In the genomic region with DNA sequence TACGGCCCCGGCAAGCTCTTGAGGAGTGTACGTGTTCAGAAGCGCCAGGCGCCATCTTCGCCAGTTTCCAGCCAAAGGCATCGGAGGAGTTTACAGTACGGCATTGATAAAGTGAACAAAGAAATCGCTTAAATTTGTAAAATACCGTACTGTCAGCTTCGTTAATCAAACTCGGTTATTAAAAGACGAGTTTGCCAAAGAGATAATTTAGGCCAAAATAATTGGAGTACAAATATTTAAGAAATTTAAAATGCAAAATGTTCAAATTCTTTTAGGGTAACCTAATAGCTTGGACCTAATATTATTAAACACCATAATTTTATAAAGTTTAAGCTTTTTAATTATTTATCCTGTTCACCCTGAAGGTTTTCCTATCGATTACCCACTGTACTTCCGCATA, we compare ENCODE assay signal across 2 fruit fly cellular contexts.
TF ChIP-seq lines count a peak whose summit lies in the region.

No protein-coding gene starts in this region.

TF ChIP-seq in whole organism, embryonic, 481 proteins besides CTCF, POLR2A, EP300 and RAD21 (continued from another document):
- 0 out of 3 replicates have a peak, but pooled peaks have one; percentile 40 for TF ChIP-seq ken (GFP tag; IDR thresholded peaks at IDR 0.05; lab: Robert Waterston, UW)
- TF ChIP-seq CG15514 (GFP tag; optimal IDR thresholded peaks at IDR 0.05; lab: Kevin White, UChicago): peak; percentile 9
- peak; percentile 38 for TF ChIP-seq CG3281 (GFP tag; optimal IDR thresholded peaks at IDR 0.05; lab: Kevin White, UChicago)
- no peak for TF ChIP-seq CG1647 (GFP tag; optimal IDR thresholded peaks at IDR 0.05; lab: Kevin White, UChicago)
- no peak for TF ChIP-seq CG12744 (GFP tag; optimal IDR thresholded peaks at IDR 0.05; lab: Kevin White, UChicago)
- peak; percentile 6 for TF ChIP-seq CG17359 (tag; optimal IDR thresholded peaks at IDR 0.05; lab: Kevin White, UChicago)
- no peak for TF ChIP-seq chif (GFP tag; optimal IDR thresholded peaks at IDR 0.05; lab: Kevin White, UChicago)
- TF ChIP-seq CG17361 (GFP tag; IDR thresholded peaks at IDR 0.05; lab: Robert Waterston, UW): 0 out of 3 replicates have a peak, but pooled peaks have one; percentile 28
- TF ChIP-seq lilli (GFP tag; optimal IDR thresholded peaks at IDR 0.05; lab: Kevin White, UChicago): peak; percentile 3
- TF ChIP-seq CG14710 (tag; optimal IDR thresholded peaks at IDR 0.05; lab: Kevin White, UChicago): peak; percentile 17
- TF ChIP-seq pho (GFP tag; optimal IDR thresholded peaks at IDR 0.05; lab: Kevin White, UChicago): no peak
- no peak for TF ChIP-seq H2.0 (GFP tag; IDR thresholded peaks at IDR 0.05; lab: Robert Waterston, UW)
- no peak for TF ChIP-seq CG4730 (GFP tag; IDR thresholded peaks at IDR 0.05; lab: Robert Waterston, UW)
- TF ChIP-seq Xrp1 (GFP tag; IDR thresholded peaks at IDR 0.05; lab: Robert Waterston, UW): peak; percentile 43; the same call in 1 of the 2 replicates
- TF ChIP-seq Hmr (GFP tag; optimal IDR thresholded peaks at IDR 0.05; lab: Kevin White, UChicago): peak; percentile 46
- peak; percentile 37 for TF ChIP-seq CG2712 (tag; optimal IDR thresholded peaks at IDR 0.05; lab: Kevin White, UChicago)
- no peak for TF ChIP-seq kni (GFP tag; optimal IDR thresholded peaks at IDR 0.05; lab: Kevin White, UChicago)
- TF ChIP-seq CG18262 (tag; optimal IDR thresholded peaks at IDR 0.05; lab: Kevin White, UChicago): peak; percentile 48
- peak; percentile 44 for TF ChIP-seq CG2678 (tag; optimal IDR thresholded peaks at IDR 0.05; lab: Kevin White, UChicago)
- no peak for TF ChIP-seq Usf (GFP tag; optimal IDR thresholded peaks at IDR 0.05; lab: Kevin White, UChicago)
- TF ChIP-seq trh (GFP tag; optimal IDR thresholded peaks at IDR 0.05; lab: Kevin White, UChicago): no peak
- TF ChIP-seq CG10979 (tag; optimal IDR thresholded peaks at IDR 0.05; lab: Kevin White, UChicago): peak; percentile 20
- peak; percentile 4 for TF ChIP-seq CG12391 (tag; optimal IDR thresholded peaks at IDR 0.05; lab: Kevin White, UChicago)
- no peak for TF ChIP-seq gro (GFP tag; optimal IDR thresholded peaks at IDR 0.05; lab: Kevin White, UChicago)
- peak; percentile 28 for TF ChIP-seq CG11504 (tag; optimal IDR thresholded peaks at IDR 0.05; lab: Kevin White, UChicago)
- peak; percentile 23 for TF ChIP-seq CoRest (tag; optimal IDR thresholded peaks at IDR 0.05; lab: Kevin White, UChicago)
- TF ChIP-seq CG2120 (GFP tag; optimal IDR thresholded peaks at IDR 0.05; lab: Kevin White, UChicago): peak; percentile 16
- TF ChIP-seq CG12104 (GFP tag; optimal IDR thresholded peaks at IDR 0.05; lab: Kevin White, UChicago): no peak
- TF ChIP-seq CG17829 (tag; optimal IDR thresholded peaks at IDR 0.05; lab: Kevin White, UChicago): peak; percentile 26
- peak; percentile 38 for TF ChIP-seq CG7556 (GFP tag; optimal IDR thresholded peaks at IDR 0.05; lab: Kevin White, UChicago)
- peak; percentile 31 for TF ChIP-seq lab (GFP tag; optimal IDR thresholded peaks at IDR 0.05; lab: Kevin White, UChicago)
- TF ChIP-seq psq (GFP tag; optimal IDR thresholded peaks at IDR 0.05; lab: Kevin White, UChicago): no peak
- TF ChIP-seq nmo (GFP tag; optimal IDR thresholded peaks at IDR 0.05; lab: Kevin White, UChicago): peak; percentile 18
- no peak for TF ChIP-seq CG16863 (GFP tag; optimal IDR thresholded peaks at IDR 0.05; lab: Kevin White, UChicago)
- TF ChIP-seq CG8281 (tag; optimal IDR thresholded peaks at IDR 0.05; lab: Kevin White, UChicago): no peak
- peak; percentile 15 for TF ChIP-seq unpg (GFP tag; optimal IDR thresholded peaks at IDR 0.05; lab: Kevin White, UChicago)
- peak; percentile 45; the same call in 2 of the 3 replicates for TF ChIP-seq row (GFP tag; IDR thresholded peaks at IDR 0.05; lab: Robert Waterston, UW)
- peak; percentile 17 for TF ChIP-seq Oli (tag; optimal IDR thresholded peaks at IDR 0.05; lab: Kevin White, UChicago)
- TF ChIP-seq Meics (GFP tag; optimal IDR thresholded peaks at IDR 0.05; lab: Kevin White, UChicago): peak; percentile 30
- TF ChIP-seq ssp (GFP tag; IDR thresholded peaks at IDR 0.05; lab: Robert Waterston, UW): no peak
- TF ChIP-seq CG10147 (GFP tag; optimal IDR thresholded peaks at IDR 0.05; lab: Kevin White, UChicago): peak; percentile 3
- 0 out of 3 replicates have a peak, but pooled peaks have one; percentile 12 for TF ChIP-seq CG34422 (GFP tag; IDR thresholded peaks at IDR 0.05; lab: Robert Waterston, UW)
- peak in 1 of 3 experiments; percentile 28 for TF ChIP-seq lola (GFP tag; optimal IDR thresholded peaks at IDR 0.05; lab: Kevin White, UChicago)
- peak; percentile 47 for TF ChIP-seq gem (tag; optimal IDR thresholded peaks at IDR 0.05; lab: Kevin White, UChicago)
- TF ChIP-seq CG4707 (GFP tag; optimal IDR thresholded peaks at IDR 0.05; lab: Kevin White, UChicago): no peak
- TF ChIP-seq CG1832 (GFP tag; optimal IDR thresholded peaks at IDR 0.05; lab: Kevin White, UChicago): no peak
- no peak for TF ChIP-seq btn (GFP tag; optimal IDR thresholded peaks at IDR 0.05; lab: Kevin White, UChicago)
- no peak for TF ChIP-seq Hsf (GFP tag; optimal IDR thresholded peaks at IDR 0.05; lab: Kevin White, UChicago)
- TF ChIP-seq CG7839 (tag; optimal IDR thresholded peaks at IDR 0.05; lab: Kevin White, UChicago): peak; percentile 25
- TF ChIP-seq Sox100B (GFP tag; optimal IDR thresholded peaks at IDR 0.05; lab: Kevin White, UChicago): peak; percentile 3
- peak; percentile 6 for TF ChIP-seq trem (tag; optimal IDR thresholded peaks at IDR 0.05; lab: Kevin White, UChicago)
- peak; percentile 77 for TF ChIP-seq grau (tag; optimal IDR thresholded peaks at IDR 0.05; lab: Kevin White, UChicago)
- TF ChIP-seq HHEX (GFP tag; optimal IDR thresholded peaks at IDR 0.05; lab: Kevin White, UChicago): no peak

TF ChIP-seq in whole organism, prepupa, 60 proteins besides CTCF, POLR2A, EP300 and RAD21 (continued from another document):
- TF ChIP-seq eg (GFP tag; IDR thresholded peaks at IDR 0.05; lab: Robert Waterston, UW) (no peak), pdm3 (GFP tag; optimal IDR thresholded peaks at IDR 0.05; lab: Kevin White, UChicago) (peak; percentile 37), CG6808 (GFP tag; optimal IDR thresholded peaks at IDR 0.05; lab: Kevin White, UChicago) (no peak), Hr4 (GFP tag; optimal IDR thresholded peaks at IDR 0.05; lab: Kevin White, UChicago) (peak; percentile 54), net (GFP tag; optimal IDR thresholded peaks at IDR 0.05; lab: Kevin White, UChicago) (no peak), Hr38 (GFP tag; optimal IDR thresholded peaks at IDR 0.05; lab: Kevin White, UChicago) (no peak), Gug (GFP tag; IDR thresholded peaks at IDR 0.05; lab: Robert Waterston, UW) (no peak), CG31627 (GFP tag; optimal IDR thresholded peaks at IDR 0.05; lab: Kevin White, UChicago) (peak; percentile 16), CG8632 (GFP tag; optimal IDR thresholded peaks at IDR 0.05; lab: Kevin White, UChicago) (no peak), CG6276 (GFP tag; optimal IDR thresholded peaks at IDR 0.05; lab: Kevin White, UChicago) (no peak), Eip93F (GFP tag; optimal IDR thresholded peaks at IDR 0.05; lab: Kevin White, UChicago) (no peak), CG8319 (GFP tag; optimal IDR thresholded peaks at IDR 0.05; lab: Kevin White, UChicago) (no peak), Lpt (GFP tag; optimal IDR thresholded peaks at IDR 0.05; lab: Kevin White, UChicago) (peak; percentile 13), Eip78C (GFP tag; lab: Kevin White, UChicago) (peak; percentile 74), CG9139 (GFP tag; optimal IDR thresholded peaks at IDR 0.05; lab: Kevin White, UChicago) (no peak), esn (GFP tag; optimal IDR thresholded peaks at IDR 0.05; lab: Kevin White, UChicago) (peak; percentile 31), CG15336 (GFP tag; IDR thresholded peaks at IDR 0.05; lab: Robert Waterston, UW) (peak; percentile 11; the same call in 1 of the 2 replicates), salr (GFP tag; optimal IDR thresholded peaks at IDR 0.05; lab: Kevin White, UChicago) (peak in 1 of 2 experiments; percentile 5), spab (GFP tag; optimal IDR thresholded peaks at IDR 0.05; lab: Kevin White, UChicago) (no peak), CG16779 (tag; optimal IDR thresholded peaks at IDR 0.05; lab: Kevin White, UChicago) (no peak), cyc (GFP tag; optimal IDR thresholded peaks at IDR 0.05; lab: Kevin White, UChicago) (no peak), Met (GFP tag; optimal IDR thresholded peaks at IDR 0.05; lab: Kevin White, UChicago) (peak; percentile 10), Ets96B (tag; optimal IDR thresholded peaks at IDR 0.05; lab: Kevin White, UChicago) (peak; percentile 34), topi (GFP tag; optimal IDR thresholded peaks at IDR 0.05; lab: Kevin White, UChicago) (no peak)
